Fruit fly (Drosophila melanogaster) whole organism, embryonic: ENCODE results near the gene CG3630.

ENCODE experiments used
- Bdp1 ChIP-seq: fragments of 200-800 bp; sonication (Bioruptor generic); optimal IDR thresholded peaks from 3 replicates; lab custom pipeline; 2016; ENCODE audit warnings: missing biosample characterization, missing genetic modification characterization
- CG11247 ChIP-seq: fragments of 200-800 bp; sonication (Bioruptor generic); IDR thresholded peaks from 2 replicates; pipeline ENCODE4 v1.3.6; 2022; ENCODE audit warnings: missing biosample characterization, missing genetic modification characterization
- CG11456 ChIP-seq: fragments of 200-800 bp; sonication (Bioruptor generic); IDR thresholded peaks from 3 replicates; pipeline ENCODE4 v1.3.6; 2022; ENCODE audit warnings: missing biosample characterization, missing genetic modification characterization
- CG11504 ChIP-seq: fragments of 200-800 bp; sonication (Bioruptor generic); optimal IDR thresholded peaks from 3 replicates; lab custom pipeline; 2019; ENCODE audit warnings: missing biosample characterization, mild to moderate bottlenecking, missing genetic modification characterization, moderate library complexity
- CG12071 ChIP-seq: fragments of 200-800 bp; sonication (Bioruptor generic); optimal IDR thresholded peaks from 3 replicates; lab custom pipeline; 2018; ENCODE audit warnings: missing biosample characterization, mild to moderate bottlenecking, missing genetic modification characterization
- CG12104 ChIP-seq: fragments of 200-800 bp; sonication (Bioruptor generic); optimal IDR thresholded peaks from 3 replicates; lab custom pipeline; 2016; ENCODE audit warnings: missing biosample characterization, missing genetic modification characterization
- CG12219 ChIP-seq: fragments of 200-800 bp; sonication (Bioruptor generic); optimal IDR thresholded peaks from 3 replicates; lab custom pipeline; 2018; ENCODE audit warnings: missing biosample characterization, mild to moderate bottlenecking, missing genetic modification characterization
- CG14667 ChIP-seq: fragments of 200-800 bp; sonication (Bioruptor generic); IDR thresholded peaks from 2 replicates; pipeline ENCODE4 v1.3.6; 2022; ENCODE audit warnings: missing biosample characterization, missing genetic modification characterization
- CG17802 ChIP-seq: fragments of 200-800 bp; sonication (Bioruptor generic); optimal IDR thresholded peaks from 2 replicates; lab custom pipeline; 2018; ENCODE audit warnings: missing biosample characterization, mild to moderate bottlenecking, missing genetic modification characterization, moderate library complexity
- CG1792 ChIP-seq: fragments of 200-800 bp; sonication (Bioruptor generic); optimal IDR thresholded peaks from 2 replicates; lab custom pipeline; 2016; ENCODE audit warnings: missing biosample characterization, missing genetic modification characterization
- CG2120 ChIP-seq: fragments of 200-800 bp; sonication (Bioruptor generic); optimal IDR thresholded peaks from 3 replicates; lab custom pipeline; 2016; ENCODE audit warnings: missing biosample characterization, missing genetic modification characterization
- CG2712 ChIP-seq: fragments of 200-800 bp; optimal IDR thresholded peaks from 3 replicates; lab custom pipeline; 2019; ENCODE audit warnings: missing biosample characterization, mild to moderate bottlenecking, missing genetic modification characterization, moderate library complexity
- CG31224 ChIP-seq: fragments of 200-800 bp; sonication (Bioruptor generic); IDR thresholded peaks from 2 replicates; pipeline ENCODE4 v1.3.6; 2022; ENCODE audit warnings: missing biosample characterization, missing genetic modification characterization
- CG3281 ChIP-seq: fragments of 200-800 bp; sonication (Bioruptor generic); optimal IDR thresholded peaks from 3 replicates; lab custom pipeline; 2017; ENCODE audit warnings: missing biosample characterization, mild to moderate bottlenecking, missing genetic modification characterization
- CG3407 ChIP-seq: fragments of 200-800 bp; sonication (Bioruptor generic); optimal IDR thresholded peaks from 2 replicates; lab custom pipeline; 2018; ENCODE audit warnings: missing biosample characterization, mild to moderate bottlenecking, missing genetic modification characterization
- CG43689 ChIP-seq: fragments of 200-800 bp; sonication (Bioruptor generic); IDR thresholded peaks from 2 replicates; pipeline ENCODE4 v1.3.6; 2022; ENCODE audit warnings: missing biosample characterization, missing genetic modification characterization
- CG6272 ChIP-seq: fragments of 200-800 bp; sonication (Bioruptor generic); IDR thresholded peaks from 2 replicates; pipeline ENCODE4 v1.3.6; 2022; ENCODE audit warnings: missing biosample characterization, missing genetic modification characterization
- CG6654 ChIP-seq: fragments of 200-800 bp; sonication (Bioruptor generic); optimal IDR thresholded peaks from 2 replicates; lab custom pipeline; 2017; ENCODE audit warnings: missing biosample characterization, mild to moderate bottlenecking, missing genetic modification characterization
- CG6689 ChIP-seq: fragments of 200-800 bp; sonication (Bioruptor generic); IDR thresholded peaks from 2 replicates; pipeline ENCODE4 v1.3.6; 2022; ENCODE audit warnings: missing biosample characterization, missing genetic modification characterization
- CG6854 ChIP-seq: fragments of 200-800 bp; sonication (Bioruptor generic); optimal IDR thresholded peaks from 3 replicates; lab custom pipeline; 2017; ENCODE audit warnings: missing biosample characterization, mild to moderate bottlenecking, missing genetic modification characterization
- CG7745 ChIP-seq: fragments of 200-800 bp; sonication (Bioruptor generic); optimal IDR thresholded peaks from 2 replicates; lab custom pipeline; 2018; ENCODE audit warnings: missing biosample characterization, mild to moderate bottlenecking, missing genetic modification characterization, moderate library complexity
- CG8290 ChIP-seq, 3 experiments: fragments of 200-800 bp; sonication (Bioruptor generic); optimal IDR thresholded peaks; 2 replicates each; lab custom pipeline; 2016 to 2019; ENCODE audit warnings: missing biosample characterization in 3 of 3, missing genetic modification characterization in 3 of 3, mild to moderate bottlenecking in 2 of 3, moderate library complexity in 1 of 3
- CG9727 ChIP-seq: fragments of 200-800 bp; sonication (Bioruptor generic); optimal IDR thresholded peaks from 3 replicates; lab custom pipeline; 2017; ENCODE audit warnings: missing biosample characterization, mild to moderate bottlenecking, missing genetic modification characterization
- D ChIP-seq, 2 experiments: fragments of 200-800 bp in 1 of 2; fragments of >200 bp in 1 of 2; sonication (Bioruptor generic) in 1 of 2; optimal IDR thresholded peaks; 2 replicates in 1 of 2; 3 replicates in 1 of 2; lab custom pipeline; 2017; ENCODE audit warnings: mild to moderate bottlenecking in 1 of 2, missing biosample characterization in 1 of 2, missing genetic modification characterization in 1 of 2, missing genetic modification reagents in 1 of 2
- HHEX ChIP-seq: fragments of 200-800 bp; sonication (Bioruptor generic); optimal IDR thresholded peaks from 3 replicates; lab custom pipeline; 2017; ENCODE audit warnings: missing biosample characterization, mild to moderate bottlenecking, missing genetic modification characterization, missing genetic modification reagents
- HmgZ ChIP-seq: fragments of 200-800 bp; sonication (Bioruptor generic); optimal IDR thresholded peaks from 2 replicates; lab custom pipeline; 2018; ENCODE audit warnings: missing biosample characterization, mild to moderate bottlenecking, missing genetic modification characterization
- Lpt ChIP-seq: fragments of >200 bp; optimal IDR thresholded peaks from 2 replicates; lab custom pipeline; 2018; ENCODE audit warnings: missing biosample characterization, missing genetic modification characterization
- Pdp1 ChIP-seq, 2 experiments: fragments of 200-800 bp; sonication (Bioruptor generic); optimal IDR thresholded peaks; 3 replicates each; lab custom pipeline; 2016; ENCODE audit warnings: missing biosample characterization in 2 of 2, missing genetic modification characterization in 2 of 2, mild to moderate bottlenecking in 1 of 2, moderate library complexity in 1 of 2
- YL-1 ChIP-seq: fragments of 200-800 bp; sonication (Bioruptor generic); optimal IDR thresholded peaks from 3 replicates; lab custom pipeline; 2017; ENCODE audit warnings: missing biosample characterization, mild to moderate bottlenecking, missing genetic modification characterization
- crp ChIP-seq, 2 experiments: fragments of 200-800 bp; sonication (Bioruptor generic); optimal IDR thresholded peaks; 2 replicates in 1 of 2; 3 replicates in 1 of 2; lab custom pipeline; 2017; ENCODE audit warnings: missing biosample characterization in 2 of 2, missing genetic modification characterization in 2 of 2, mild to moderate bottlenecking in 1 of 2, moderate library complexity in 1 of 2
- fd96Cb ChIP-seq: fragments of 200-800 bp; sonication (Bioruptor generic); optimal IDR thresholded peaks from 2 replicates; lab custom pipeline; 2018; ENCODE audit warnings: missing biosample characterization, mild to moderate bottlenecking, missing genetic modification characterization, moderate library complexity
- ftz-f1 ChIP-seq: fragments of 200-800 bp; sonication (Bioruptor generic); optimal IDR thresholded peaks from 2 replicates; lab custom pipeline; 2016; ENCODE audit warnings: missing biosample characterization, missing genetic modification characterization
- gsb-n ChIP-seq: fragments of 200-800 bp; sonication (Bioruptor generic); optimal IDR thresholded peaks from 3 replicates; lab custom pipeline; 2018; ENCODE audit warnings: missing biosample characterization, mild to moderate bottlenecking, missing genetic modification characterization
- ham ChIP-seq: fragments of 200-800 bp; sonication (Bioruptor generic); IDR thresholded peaks from 2 replicates; pipeline ENCODE4 v1.3.6; 2022; ENCODE audit warnings: missing biosample characterization, missing genetic modification characterization
- hb ChIP-seq: fragments of 200-800 bp; sonication (Bioruptor generic); IDR thresholded peaks from 3 replicates; pipeline ENCODE4 v1.3.6; 2022; ENCODE audit warnings: missing biosample characterization, missing genetic modification characterization; ENCODE audit not compliant: partially characterized antibody
- ken ChIP-seq: fragments of 200-800 bp; sonication (Bioruptor generic); IDR thresholded peaks from 3 replicates; pipeline ENCODE4 v1.3.6; 2022; ENCODE audit warnings: missing biosample characterization, missing genetic modification characterization
- luna ChIP-seq: fragments of 200-800 bp; sonication (Bioruptor generic); optimal IDR thresholded peaks from 2 replicates; lab custom pipeline; 2016; ENCODE audit warnings: missing biosample characterization, missing genetic modification characterization
- oc ChIP-seq: fragments of 200-800 bp; sonication (Bioruptor generic); optimal IDR thresholded peaks from 2 replicates; lab custom pipeline; 2018; ENCODE audit warnings: missing biosample characterization, mild to moderate bottlenecking, missing genetic modification characterization, moderate library complexity
- onecut ChIP-seq: fragments of 200-800 bp; sonication (Bioruptor generic); IDR thresholded peaks from 2 replicates; pipeline ENCODE4 v1.3.6; 2022; ENCODE audit warnings: missing biosample characterization, missing genetic modification characterization
- org-1 ChIP-seq: fragments of 200-800 bp; sonication (Bioruptor generic); optimal IDR thresholded peaks from 2 replicates; lab custom pipeline; 2017; ENCODE audit warnings: missing biosample characterization, missing genetic modification characterization
- psq ChIP-seq: fragments of 200-800 bp; sonication (Bioruptor generic); optimal IDR thresholded peaks from 2 replicates; lab custom pipeline; 2017; ENCODE audit warnings: missing biosample characterization, missing genetic modification characterization
- pum ChIP-seq: fragments of 200-800 bp; sonication (Bioruptor generic); optimal IDR thresholded peaks from 2 replicates; lab custom pipeline; 2016; ENCODE audit warnings: missing biosample characterization, missing genetic modification characterization
- row ChIP-seq: fragments of 200-800 bp; sonication (Bioruptor generic); IDR thresholded peaks from 3 replicates; pipeline ENCODE4 v1.3.6; 2022; ENCODE audit warnings: missing biosample characterization, missing genetic modification characterization
- schlank ChIP-seq: fragments of 200-800 bp; sonication (Bioruptor generic); optimal IDR thresholded peaks from 2 replicates; lab custom pipeline; 2018; ENCODE audit warnings: missing biosample characterization, mild to moderate bottlenecking, missing genetic modification characterization
- sd ChIP-seq: fragments of 200-800 bp; sonication (Bioruptor generic); optimal IDR thresholded peaks from 3 replicates; lab custom pipeline; 2018; ENCODE audit warnings: missing biosample characterization, mild to moderate bottlenecking, missing genetic modification characterization, moderate library complexity
- seq ChIP-seq: fragments of 200-800 bp; sonication (Bioruptor generic); IDR thresholded peaks from 2 replicates; pipeline ENCODE4 v1.3.6; 2022; ENCODE audit warnings: missing biosample characterization, missing genetic modification characterization
- sqz ChIP-seq: fragments of 200-800 bp; sonication (Bioruptor generic); optimal IDR thresholded peaks from 3 replicates; lab custom pipeline; 2018; ENCODE audit warnings: missing biosample characterization, mild to moderate bottlenecking, missing genetic modification characterization
- sr ChIP-seq: fragments of 200-800 bp; sonication (Bioruptor generic); IDR thresholded peaks from 3 replicates; pipeline ENCODE4 v1.3.6; 2022; ENCODE audit warnings: missing biosample characterization, missing genetic modification characterization
- zen ChIP-seq: fragments of 200-800 bp; sonication (Bioruptor generic); optimal IDR thresholded peaks from 3 replicates; lab custom pipeline; 2018; ENCODE audit warnings: missing biosample characterization, mild to moderate bottlenecking, missing genetic modification characterization, moderate library complexity

The CG3630 gene

DNA sequence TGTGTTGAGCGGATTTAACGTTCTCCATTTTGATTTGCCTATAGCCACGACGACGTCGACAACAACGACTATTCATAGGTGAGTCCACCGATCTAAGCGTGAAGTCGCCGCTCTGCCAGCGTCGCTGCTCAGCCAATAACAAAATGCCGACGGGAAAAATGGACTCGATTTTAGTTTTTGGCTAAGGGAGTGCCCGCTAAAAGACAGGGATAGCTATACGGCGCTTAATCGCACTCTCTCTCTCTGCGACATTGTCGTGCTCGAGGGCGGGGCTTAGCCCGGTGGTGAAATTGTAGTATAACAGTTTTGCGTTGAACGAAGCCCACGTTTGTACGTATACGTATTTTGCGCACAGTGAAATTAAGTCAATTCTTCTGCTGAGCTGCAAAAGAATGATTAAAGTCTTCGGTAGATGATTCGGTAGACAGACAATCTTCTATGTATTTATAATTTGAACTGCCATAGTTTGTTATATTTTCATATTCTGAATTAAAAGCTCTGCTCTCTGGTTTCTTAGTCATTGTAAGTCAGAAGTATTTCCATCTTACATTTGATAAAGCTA is 36.4 kb upstream of the CG3630 start (continued):
- no peak for TF ChIP-seq Bdp1 (GFP tag; lab: Kevin White, UChicago)
- peak; percentile 38 for TF ChIP-seq oc (tag; lab: Kevin White, UChicago)
- no peak for TF ChIP-seq ham
- TF ChIP-seq sd (tag; lab: Kevin White, UChicago) = peak; percentile 15
- TF ChIP-seq sqz (GFP tag; lab: Kevin White, UChicago) = peak; percentile 46
- no peak for TF ChIP-seq CG9727 (GFP tag; lab: Kevin White, UChicago)
- peak; percentile 37 for TF ChIP-seq gsb-n (tag; lab: Kevin White, UChicago)
- no peak for TF ChIP-seq HHEX (GFP tag; lab: Kevin White, UChicago)
- no peak for TF ChIP-seq org-1 (GFP tag; lab: Kevin White, UChicago)
- TF ChIP-seq Pdp1 (GFP tag; optimal IDR thresholded peaks at IDR 0.05; lab: Kevin White, UChicago) = no peak
- TF ChIP-seq CG43689 = no peak
- TF ChIP-seq onecut = no peak
- no peak for TF ChIP-seq ken (GFP tag; lab: Robert Waterston, UW)
- no peak for TF ChIP-seq CG8290 (GFP tag; optimal IDR thresholded peaks at IDR 0.05; lab: Kevin White, UChicago)
- peak in 1 of 2 experiments; percentile 9 for TF ChIP-seq CG8290 (tag; optimal IDR thresholded peaks at IDR 0.05; lab: Kevin White, UChicago)
- peak; percentile 26; the same call in 1 of the 3 replicates for TF ChIP-seq row
- TF ChIP-seq zen (tag; lab: Kevin White, UChicago) = peak; percentile 31
- no peak for TF ChIP-seq fd96Cb (tag; lab: Kevin White, UChicago)
- TF ChIP-seq psq = no peak
- no peak for TF ChIP-seq CG2120 (GFP tag; lab: Kevin White, UChicago)
- TF ChIP-seq seq (GFP tag; lab: Robert Waterston, UW) = peak; percentile 87
- no peak for TF ChIP-seq CG6272 (GFP tag; lab: Robert Waterston, UW)
- TF ChIP-seq CG11456 (GFP tag; lab: Robert Waterston, UW) = no peak
- TF ChIP-seq pum = no peak
- TF ChIP-seq schlank (tag; lab: Kevin White, UChicago) = no peak
- no peak for TF ChIP-seq CG14667 (GFP tag; lab: Robert Waterston, UW)
- TF ChIP-seq CG31224 (GFP tag; lab: Robert Waterston, UW) = no peak
- TF ChIP-seq D (optimal IDR thresholded peaks at IDR 0.05; lab: Kevin White, UChicago) = peak; percentile 60
- no peak for TF ChIP-seq D (GFP tag; optimal IDR thresholded peaks at IDR 0.05; lab: Kevin White, UChicago)

DNA sequence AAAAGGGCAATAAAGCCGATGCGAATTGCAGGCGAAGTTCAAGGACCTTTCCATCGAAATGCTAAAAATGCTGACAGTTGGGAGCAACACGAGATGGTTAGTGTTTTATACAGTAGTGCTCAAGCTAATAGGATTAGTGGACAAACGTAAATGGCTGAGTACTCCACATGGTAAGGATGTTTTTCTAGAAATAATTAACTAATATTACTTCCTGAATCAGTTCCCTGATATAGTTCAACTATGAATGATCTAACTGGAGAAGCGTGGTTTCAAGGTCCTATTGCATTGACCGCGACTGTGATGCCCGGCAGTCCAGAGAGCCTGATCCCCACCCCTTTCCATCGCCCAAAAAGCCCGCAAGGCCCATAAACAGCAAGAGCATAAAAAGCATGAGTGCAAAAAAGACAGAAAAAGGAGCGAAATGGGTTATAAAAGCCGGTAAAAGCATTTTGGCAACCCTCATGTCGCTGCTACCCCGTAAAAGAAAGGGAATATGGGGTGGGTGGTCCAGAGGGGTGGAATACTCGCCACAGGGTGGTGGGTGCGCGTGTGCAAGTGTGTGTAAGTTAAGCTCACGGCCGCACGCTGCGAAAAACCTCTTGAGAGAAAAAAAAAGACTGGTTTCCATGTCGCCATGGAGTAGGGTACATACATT is 27.6 kb upstream of the CG3630 start:
- TF ChIP-seq hb (GFP tag; lab: Robert Waterston, UW) = no peak
- TF ChIP-seq CG1792 (GFP tag; lab: Kevin White, UChicago) = peak; percentile 58
- peak; percentile 50 for TF ChIP-seq CG3281
- peak; percentile 49; the same call in 1 of the 2 replicates for TF ChIP-seq CG11247 (GFP tag; lab: Robert Waterston, UW)
- TF ChIP-seq CG11504 (tag; lab: Kevin White, UChicago) = peak; percentile 82
- TF ChIP-seq luna (GFP tag; lab: Kevin White, UChicago) = peak; percentile 27
- TF ChIP-seq CG6689 (GFP tag; lab: Robert Waterston, UW) = peak; percentile 65
- TF ChIP-seq Pdp1 (GFP tag; optimal IDR thresholded peaks at IDR 0.05; lab: Kevin White, UChicago) = peak; percentile 47 to 65
- TF ChIP-seq HmgZ (tag; lab: Kevin White, UChicago) = peak; percentile 27
- TF ChIP-seq CG6854 (GFP tag; lab: Kevin White, UChicago) = peak; percentile 28
- TF ChIP-seq Lpt (GFP tag; lab: Kevin White, UChicago) = no peak
- TF ChIP-seq CG17802 = no peak
- peak; percentile 58 for TF ChIP-seq CG6654 (GFP tag; lab: Kevin White, UChicago)
- peak; percentile 77 for TF ChIP-seq CG2712
- TF ChIP-seq CG12071 (GFP tag; lab: Kevin White, UChicago) = peak; percentile 64
- TF ChIP-seq ftz-f1 = no peak
- peak; percentile 75 for TF ChIP-seq CG12219 (GFP tag; lab: Kevin White, UChicago)
- TF ChIP-seq CG3407 (GFP tag; lab: Kevin White, UChicago) = peak; percentile 28
- no peak for TF ChIP-seq CG7745 (tag; lab: Kevin White, UChicago)
- TF ChIP-seq crp (GFP tag; optimal IDR thresholded peaks at IDR 0.05; lab: Kevin White, UChicago) = no peak
- no peak for TF ChIP-seq YL-1 (GFP tag; lab: Kevin White, UChicago)
- TF ChIP-seq sr = no peak
- peak; percentile 22 for TF ChIP-seq CG12104
